Worm (Caenorhabditis elegans): ENCODE results near the gene nep-20.

The nep-20 gene

DNA sequence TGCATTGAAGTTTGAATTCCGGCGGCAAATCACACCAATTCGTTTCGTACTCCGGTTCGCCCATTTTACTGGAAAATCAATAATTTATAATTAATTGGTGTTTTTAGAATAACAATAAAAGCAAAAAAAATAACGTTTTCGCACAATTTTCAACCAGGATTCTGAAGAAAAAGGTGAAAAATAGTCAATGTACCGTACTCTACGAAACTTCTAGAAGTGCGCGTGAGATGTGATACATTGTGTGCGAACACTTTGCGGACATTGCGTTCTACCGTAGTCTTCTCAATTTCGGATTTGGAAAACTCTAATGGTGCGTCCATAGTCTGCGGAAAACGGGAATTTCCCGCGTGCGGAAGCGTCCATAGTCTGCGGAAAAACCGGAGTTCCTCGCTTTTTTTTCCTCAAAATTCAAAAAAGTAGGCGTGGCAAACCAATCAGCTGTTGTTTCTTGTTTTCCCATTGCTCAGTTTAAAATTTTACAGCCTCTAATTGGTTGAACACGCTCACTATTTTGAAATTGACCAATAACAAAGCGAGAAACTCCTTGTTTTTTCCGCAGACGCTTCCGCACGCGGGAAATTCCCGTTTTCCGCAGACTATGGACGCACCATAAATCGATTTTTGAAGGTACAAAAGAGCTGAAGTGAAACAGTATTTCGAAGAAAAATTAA, 47.3 kb downstream of the nep-20 start, which contains the start of the genes F14D2.14 and bath-29:
Gene F14D2.14 (minus strand): TSS at position 51 of the 671 bp plus-strand sequence.
Gene bath-29 (plus strand): TSS at position 621 of the 671 bp plus-strand sequence.
- TF ChIP-seq nhr-232 (tag; optimal IDR thresholded peaks at IDR 0.05) (no peak), ahr-1 (tag; optimal IDR thresholded peaks at IDR 0.05) (no peak), unc-42 (tag; optimal IDR thresholded peaks at IDR 0.05) (no peak), odd-2 (tag; optimal IDR thresholded peaks at IDR 0.05) (no peak), sdc-2 (tag; optimal IDR thresholded peaks at IDR 0.05) (no peak), unc-55 (GFP tag; optimal IDR thresholded peaks at IDR 0.05) (no peak), C38D4.7 (GFP tag; optimal IDR thresholded peaks at IDR 0.05) (no peak), madf-2 (tag; optimal IDR thresholded peaks at IDR 0.05) (no peak), eyg-1 (tag; optimal IDR thresholded peaks at IDR 0.05) (no peak), ceh-30 (tag; optimal IDR thresholded peaks at IDR 0.05) (no peak), ref-2 (tag; optimal IDR thresholded peaks at IDR 0.05) (no peak), C08G9.2 (tag; optimal IDR thresholded peaks at IDR 0.05) (no peak), ceh-22 (tag; optimal IDR thresholded peaks at IDR 0.05) (no peak)

ce11 chrII:3346328-3346780, 49.0 kb downstream of the nep-20 start, which contains the start of gene bath-30:
bath-30 (minus strand) TSS chrII:3346378.
- no peak for TF ChIP-seq nfya-1 (tag; optimal IDR thresholded peaks at IDR 0.05)

- TF ChIP-seq Y22D7AL.16 (tag; optimal IDR thresholded peaks at IDR 0.05): no peak
These were observed 50.5 kb downstream of the nep-20 start, which contains the start of gene bath-28 for ce11 chrII:3344917-3345316. bath-28 (minus strand) TSS chrII:3344967.

ce11 chrII:3343714-3344113, 51.7 kb downstream of the nep-20 start, which contains the start of gene F14D2.15:
F14D2.15 (minus strand) TSS chrII:3343814.
- TF ChIP-seq ets-4 (tag; optimal IDR thresholded peaks at IDR 0.05) (no peak), nfya-1 (tag; optimal IDR thresholded peaks at IDR 0.05) (no peak), ceh-24 (tag; optimal IDR thresholded peaks at IDR 0.05) (no peak), nhr-232 (tag; optimal IDR thresholded peaks at IDR 0.05) (no peak), odd-2 (tag; optimal IDR thresholded peaks at IDR 0.05) (no peak), ref-2 (tag; optimal IDR thresholded peaks at IDR 0.05) (no peak), hlh-6 (tag; optimal IDR thresholded peaks at IDR 0.05) (no peak), ahr-1 (tag; optimal IDR thresholded peaks at IDR 0.05) (no peak), fax-1 (tag; optimal IDR thresholded peaks at IDR 0.05) (no peak), unc-3 (GFP tag; conservative IDR thresholded peaks at IDR 0.05) (no peak), unc-3 (tag; optimal IDR thresholded peaks at IDR 0.05) (no peak), sox-4 (tag; optimal IDR thresholded peaks at IDR 0.05) (no peak), zip-5 (tag; optimal IDR thresholded peaks at IDR 0.05) (no peak), ceh-18 (tag; optimal IDR thresholded peaks at IDR 0.05) (no peak), ceh-30 (tag; optimal IDR thresholded peaks at IDR 0.05) (no peak), dmd-4 (tag; optimal IDR thresholded peaks at IDR 0.05; ENCODE audit: borderline replicate concordance) (no peak), pqm-1 (tag; optimal IDR thresholded peaks at IDR 0.05) (no peak)
